Worm (Caenorhabditis elegans) whole organism, young adult: ENCODE measurements around the gene C06A12.3.

ENCODE experiments used
- F57C9.4 ChIP-seq: sonication (generic microtip); optimal IDR thresholded peaks from 2 replicates; lab custom pipeline; 2017; ENCODE audit warnings: mild to moderate bottlenecking, missing genetic modification characterization, missing compliant biosample characterization
- sptf-2 ChIP-seq: fragments of 200-800 bp; sonication (Bioruptor generic); optimal IDR thresholded peaks from 2 replicates; lab custom pipeline; 2018; ENCODE audit warnings: mild to moderate bottlenecking, missing genetic modification characterization, missing compliant biosample characterization

ce11 chrIV:17395910-17396309, 31.6 kb upstream of the C06A12.3 start, which contains the start of gene sru-15:
- TF ChIP-seq sptf-2 (no peak), F57C9.4 (tag; lab: Kevin White, UChicago) (no peak)
